Fruit fly (Drosophila melanogaster) whole organism, embryonic: ENCODE measurements around the gene CG14636.

Experiments
- Ada2b ChIP-seq: fragments of 200-800 bp; sonication (Bioruptor generic); IDR thresholded peaks from 2 replicates; pipeline ENCODE4 v1.3.6; 2022; ENCODE audit warnings: missing biosample characterization, missing genetic modification characterization
- C15 ChIP-seq: fragments of 200-800 bp; sonication (Bioruptor generic); IDR thresholded peaks from 3 replicates; pipeline ENCODE4 v1.3.6; 2022; ENCODE audit warnings: missing biosample characterization, missing genetic modification characterization
- CG10321 ChIP-seq: fragments of 200-800 bp; sonication (Bioruptor generic); IDR thresholded peaks from 2 replicates; pipeline ENCODE4 v1.3.6; 2022; ENCODE audit warnings: missing biosample characterization, missing genetic modification characterization
- CG10366 ChIP-seq: fragments of 200-800 bp; sonication (Bioruptor generic); IDR thresholded peaks from 2 replicates; pipeline ENCODE4 v1.3.6; 2022; ENCODE audit warnings: missing biosample characterization, missing genetic modification characterization
- CG11247 ChIP-seq: fragments of 200-800 bp; sonication (Bioruptor generic); IDR thresholded peaks from 2 replicates; pipeline ENCODE4 v1.3.6; 2022; ENCODE audit warnings: missing biosample characterization, missing genetic modification characterization
- CG12659 ChIP-seq: fragments of 200-800 bp; sonication (Bioruptor generic); optimal IDR thresholded peaks from 3 replicates; lab custom pipeline; 2017; ENCODE audit warnings: mild to moderate bottlenecking, missing biosample characterization, missing genetic modification reagents, missing genetic modification characterization
- CG13123 ChIP-seq: fragments of 200-800 bp; sonication (Bioruptor generic); optimal IDR thresholded peaks from 2 replicates; lab custom pipeline; 2016; ENCODE audit warnings: missing biosample characterization, missing genetic modification characterization
- CG16779 ChIP-seq: fragments of 200-800 bp; sonication (Bioruptor generic); IDR thresholded peaks from 2 replicates; pipeline ENCODE4 v1.3.6; 2022; ENCODE audit warnings: missing biosample characterization, missing genetic modification characterization
- CG17912 ChIP-seq: fragments of 200-800 bp; sonication (Bioruptor generic); optimal IDR thresholded peaks from 2 replicates; lab custom pipeline; 2018; ENCODE audit warnings: missing biosample characterization, mild to moderate bottlenecking, missing genetic modification characterization
- CG18764 ChIP-seq: fragments of 200-800 bp; sonication (Bioruptor generic); optimal IDR thresholded peaks from 3 replicates; lab custom pipeline; 2016; ENCODE audit warnings: missing biosample characterization, missing genetic modification characterization
- CG2199 ChIP-seq: fragments of 200-800 bp; sonication (Bioruptor generic); IDR thresholded peaks from 3 replicates; pipeline ENCODE4 v1.3.6; 2022; ENCODE audit warnings: missing biosample characterization, missing genetic modification characterization
- CG30403 ChIP-seq: fragments of 200-800 bp; sonication (Bioruptor generic); optimal IDR thresholded peaks from 3 replicates; lab custom pipeline; 2016; ENCODE audit warnings: missing biosample characterization, missing genetic modification characterization
- CG30431 ChIP-seq: fragments of 200-800 bp; sonication (Bioruptor generic); optimal IDR thresholded peaks from 2 replicates; lab custom pipeline; 2017; ENCODE audit warnings: missing biosample characterization, missing genetic modification characterization
- CG3065 ChIP-seq: fragments of 200-800 bp; sonication (Bioruptor generic); optimal IDR thresholded peaks from 2 replicates; lab custom pipeline; 2016; ENCODE audit warnings: missing biosample characterization, missing genetic modification characterization
- CG3995 ChIP-seq: fragments of 200-800 bp; sonication (Bioruptor generic); optimal IDR thresholded peaks from 3 replicates; lab custom pipeline; 2016; ENCODE audit warnings: missing biosample characterization, missing genetic modification characterization
- CG6813 ChIP-seq: fragments of 200-800 bp; sonication (Bioruptor generic); optimal IDR thresholded peaks from 2 replicates; lab custom pipeline; 2017; ENCODE audit warnings: missing biosample characterization, missing genetic modification characterization, mild to moderate bottlenecking, moderate library complexity, missing genetic modification reagents
- CG7271 ChIP-seq: fragments of 200-800 bp; sonication (Bioruptor generic); optimal IDR thresholded peaks from 2 replicates; lab custom pipeline; 2018; ENCODE audit warnings: missing biosample characterization, mild to moderate bottlenecking, missing genetic modification characterization, moderate library complexity
- CG8388 ChIP-seq: fragments of 200-800 bp; sonication (Bioruptor generic); optimal IDR thresholded peaks from 2 replicates; lab custom pipeline; 2019; ENCODE audit warnings: missing biosample characterization, mild to moderate bottlenecking, missing genetic modification characterization, moderate library complexity
- CG9727 ChIP-seq: fragments of 200-800 bp; sonication (Bioruptor generic); optimal IDR thresholded peaks from 3 replicates; lab custom pipeline; 2017; ENCODE audit warnings: missing biosample characterization, mild to moderate bottlenecking, missing genetic modification characterization
- Dfd ChIP-seq, 2 experiments: fragments of >200 bp; optimal IDR thresholded peaks; 2 replicates each; lab custom pipeline; 2017; ENCODE audit warnings: missing biosample characterization in 2 of 2, missing genetic modification characterization in 2 of 2
- Dp ChIP-seq: fragments of 200-800 bp; sonication (Bioruptor generic); optimal IDR thresholded peaks from 2 replicates; lab custom pipeline; 2018; ENCODE audit warnings: missing biosample characterization, mild to moderate bottlenecking, missing genetic modification characterization, moderate library complexity
- Dref ChIP-seq: fragments of 200-800 bp; sonication (Bioruptor generic); IDR thresholded peaks from 2 replicates; pipeline ENCODE4 v1.3.6; 2022; ENCODE audit warnings: missing biosample characterization, missing genetic modification characterization
- E2f1 ChIP-seq: fragments of 200-800 bp; sonication (Bioruptor generic); IDR thresholded peaks from 2 replicates; pipeline ENCODE4 v1.3.6; 2022; ENCODE audit warnings: missing biosample characterization, missing genetic modification characterization
- HLH54F ChIP-seq: fragments of 200-800 bp; sonication (Bioruptor generic); optimal IDR thresholded peaks from 3 replicates; lab custom pipeline; 2016; ENCODE audit warnings: missing biosample characterization, missing genetic modification characterization
- Hey ChIP-seq: fragments of 200-800 bp; sonication (Bioruptor generic); optimal IDR thresholded peaks from 3 replicates; lab custom pipeline; 2018; ENCODE audit warnings: missing biosample characterization, mild to moderate bottlenecking, missing genetic modification characterization
- Hr3 ChIP-seq: fragments of 200-800 bp; sonication (Bioruptor generic); optimal IDR thresholded peaks from 3 replicates; lab custom pipeline; 2016; ENCODE audit warnings: missing biosample characterization, missing genetic modification characterization
- MBD-R2 ChIP-seq: fragments of 200-800 bp; sonication (Bioruptor generic); IDR thresholded peaks from 2 replicates; pipeline ENCODE4 v1.3.6; 2022; ENCODE audit warnings: missing biosample characterization, missing genetic modification characterization
- Meics ChIP-seq: fragments of 200-800 bp; sonication (Bioruptor generic); optimal IDR thresholded peaks from 2 replicates; lab custom pipeline; 2017; ENCODE audit warnings: missing biosample characterization, mild to moderate bottlenecking, missing genetic modification characterization
- NC2β ChIP-seq: fragments of 200-800 bp; sonication (Bioruptor generic); optimal IDR thresholded peaks from 2 replicates; lab custom pipeline; 2016; ENCODE audit warnings: missing biosample characterization, missing genetic modification characterization
- NFAT ChIP-seq: fragments of 200-800 bp; sonication (Bioruptor generic); IDR thresholded peaks from 2 replicates; pipeline ENCODE4 v1.3.6; 2022; ENCODE audit warnings: missing biosample characterization, missing genetic modification characterization
- TFAM ChIP-seq: fragments of 200-800 bp; sonication (Bioruptor generic); optimal IDR thresholded peaks from 2 replicates; lab custom pipeline; 2017; ENCODE audit warnings: missing biosample characterization, missing genetic modification characterization, inconsistent platforms
- ac ChIP-seq: fragments of 200-800 bp; sonication (Bioruptor generic); optimal IDR thresholded peaks from 3 replicates; lab custom pipeline; 2017; ENCODE audit warnings: missing biosample characterization, mild to moderate bottlenecking, missing genetic modification characterization
- ash1 ChIP-seq: fragments of 200-800 bp; sonication (Bioruptor generic); optimal IDR thresholded peaks from 2 replicates; lab custom pipeline; 2018; ENCODE audit warnings: missing biosample characterization, mild to moderate bottlenecking, missing genetic modification characterization
- br ChIP-seq: fragments of >200 bp; optimal IDR thresholded peaks from 2 replicates; lab custom pipeline; 2017
- cad ChIP-seq: fragments of >200 bp; optimal IDR thresholded peaks from 2 replicates; lab custom pipeline; 2017; ENCODE audit warnings: missing biosample characterization, missing genetic modification characterization
- da ChIP-seq: fragments of 200-800 bp; sonication (Bioruptor generic); optimal IDR thresholded peaks from 2 replicates; lab custom pipeline; 2016; ENCODE audit warnings: missing biosample characterization, missing genetic modification characterization
- dati ChIP-seq: fragments of 200-800 bp; sonication (Bioruptor generic); IDR thresholded peaks from 2 replicates; pipeline ENCODE4 v1.3.6; 2022; ENCODE audit warnings: missing biosample characterization, missing genetic modification characterization
- disco-r ChIP-seq: fragments of 200-800 bp; sonication (Bioruptor generic); optimal IDR thresholded peaks from 2 replicates; lab custom pipeline; 2016; ENCODE audit warnings: missing biosample characterization, missing genetic modification characterization
- dpn ChIP-seq, 2 experiments: fragments of 200-800 bp; sonication (Bioruptor generic); optimal IDR thresholded peaks; 3 replicates each; lab custom pipeline; 2016; ENCODE audit warnings: missing biosample characterization in 2 of 2, missing genetic modification characterization in 2 of 2
- emc ChIP-seq: fragments of 200-800 bp; sonication (Bioruptor generic); optimal IDR thresholded peaks from 2 replicates; lab custom pipeline; 2016; ENCODE audit warnings: missing biosample characterization, missing genetic modification characterization
- fd3F ChIP-seq: fragments of 200-800 bp; sonication (Bioruptor generic); optimal IDR thresholded peaks from 2 replicates; lab custom pipeline; 2018; ENCODE audit warnings: missing biosample characterization, mild to moderate bottlenecking, missing genetic modification characterization, moderate library complexity
- fu2 ChIP-seq: fragments of 200-800 bp; sonication (Bioruptor generic); optimal IDR thresholded peaks from 2 replicates; lab custom pipeline; 2016; ENCODE audit warnings: missing biosample characterization, missing genetic modification characterization
- gce ChIP-seq: fragments of 200-800 bp; sonication (Bioruptor generic); IDR thresholded peaks from 3 replicates; pipeline ENCODE4 v1.3.6; 2022; ENCODE audit warnings: missing biosample characterization, missing genetic modification characterization
- hbn ChIP-seq: fragments of 200-800 bp; sonication (Bioruptor generic); IDR thresholded peaks from 2 replicates; pipeline ENCODE4 v1.3.6; 2022; ENCODE audit warnings: missing biosample characterization, missing genetic modification characterization; ENCODE audit not compliant: partially characterized antibody
- insv ChIP-seq, 2 experiments: fragments of 200-800 bp; sonication (Bioruptor generic); optimal IDR thresholded peaks; 3 replicates each; lab custom pipeline; 2016 to 2018; ENCODE audit warnings: missing biosample characterization in 2 of 2, missing genetic modification characterization in 2 of 2
- pfk ChIP-seq: fragments of 200-800 bp; sonication (Bioruptor generic); optimal IDR thresholded peaks from 2 replicates; lab custom pipeline; 2018; ENCODE audit warnings: missing biosample characterization, mild to moderate bottlenecking, missing genetic modification characterization, moderate library complexity
- pum ChIP-seq: fragments of 200-800 bp; sonication (Bioruptor generic); optimal IDR thresholded peaks from 2 replicates; lab custom pipeline; 2016; ENCODE audit warnings: missing biosample characterization, missing genetic modification characterization
- ranshi ChIP-seq: fragments of 200-800 bp; sonication (Bioruptor generic); IDR thresholded peaks from 2 replicates; pipeline ENCODE4 v1.3.6; 2022; ENCODE audit warnings: missing biosample characterization, missing genetic modification characterization
- stwl ChIP-seq: fragments of 200-800 bp; sonication (Bioruptor generic); optimal IDR thresholded peaks from 3 replicates; lab custom pipeline; 2018; ENCODE audit warnings: missing biosample characterization, mild to moderate bottlenecking, missing genetic modification characterization, moderate library complexity
- tap ChIP-seq: fragments of 200-800 bp; optimal IDR thresholded peaks from 3 replicates; lab custom pipeline; 2019; ENCODE audit warnings: missing biosample characterization, mild to moderate bottlenecking, missing genetic modification characterization, moderate library complexity
- ttk ChIP-seq: fragments of 200-800 bp; sonication (Bioruptor generic); IDR thresholded peaks from 2 replicates; pipeline ENCODE4 v2.1.2; 2022; ENCODE audit warnings: missing biosample characterization, missing genetic modification characterization
- wor ChIP-seq: fragments of 200-800 bp; sonication (Bioruptor generic); IDR thresholded peaks from 2 replicates; pipeline ENCODE4 v1.3.6; 2022; ENCODE audit warnings: missing biosample characterization, missing genetic modification characterization
- zfh2 ChIP-seq: fragments of 200-800 bp; sonication (Bioruptor generic); optimal IDR thresholded peaks from 2 replicates; lab custom pipeline; 2016; ENCODE audit warnings: missing biosample characterization, missing genetic modification characterization

Gene CG14636

DNA sequence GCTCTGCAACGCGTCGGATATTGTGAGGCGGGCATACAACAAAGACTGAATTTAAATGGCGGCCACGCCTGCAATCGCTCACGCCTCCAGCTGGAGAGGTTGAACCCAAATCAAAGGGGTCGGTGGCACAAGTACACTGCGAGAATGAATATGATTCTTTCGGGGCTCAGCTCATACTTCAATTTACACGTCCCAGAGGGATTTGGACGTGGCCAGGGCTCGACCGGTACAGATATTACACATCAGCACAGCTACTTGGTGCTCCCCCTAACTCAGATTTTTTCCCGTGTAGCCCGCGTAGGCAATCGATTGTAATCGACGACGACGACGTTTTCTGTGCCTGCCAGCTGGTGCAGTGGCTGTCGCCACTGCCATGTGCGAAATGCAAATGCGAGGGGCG is 1.1 kb downstream of the CG14636 start (continued):
- peak; percentile 80 for TF ChIP-seq wor (GFP tag; lab: Robert Waterston, UW)
- TF ChIP-seq hbn (GFP tag; lab: Robert Waterston, UW), result no peak
- TF ChIP-seq Meics (GFP tag; lab: Kevin White, UChicago), result peak; percentile 57
- peak; percentile 31 for TF ChIP-seq MBD-R2
- TF ChIP-seq fu2 (GFP tag; lab: Kevin White, UChicago), result peak; percentile 61
- TF ChIP-seq Dref, result no peak
- TF ChIP-seq CG3065 (GFP tag; lab: Kevin White, UChicago), result no peak
- TF ChIP-seq Dfd (GFP tag; optimal IDR thresholded peaks at IDR 0.05; lab: Kevin White, UChicago), result no peak
- TF ChIP-seq CG2199 (GFP tag; lab: Robert Waterston, UW), result peak; percentile 65; the same call in 1 of the 3 replicates
- TF ChIP-seq pfk (GFP tag; lab: Kevin White, UChicago), result no peak
- TF ChIP-seq dati (GFP tag; lab: Robert Waterston, UW), result peak; percentile 77
- TF ChIP-seq da (GFP tag; lab: Kevin White, UChicago), result no peak
- peak; percentile 54 for TF ChIP-seq fd3F (GFP tag; lab: Kevin White, UChicago)
- no peak for TF ChIP-seq br (lab: Kevin White, UChicago)
- TF ChIP-seq ranshi (GFP tag; lab: Robert Waterston, UW), result peak; percentile 90
- TF ChIP-seq disco-r (GFP tag; lab: Kevin White, UChicago), result peak; percentile 11
- peak; percentile 91 for TF ChIP-seq CG10366 (GFP tag; lab: Robert Waterston, UW)
- peak; percentile 73 for TF ChIP-seq CG30431 (GFP tag; lab: Kevin White, UChicago)
- peak; percentile 76 for TF ChIP-seq pum (GFP tag; lab: Kevin White, UChicago)
- TF ChIP-seq ac (GFP tag; lab: Kevin White, UChicago), result no peak
- TF ChIP-seq gce (GFP tag; lab: Robert Waterston, UW), result peak; percentile 89
- no peak for TF ChIP-seq Dp
- TF ChIP-seq CG12659 (GFP tag; lab: Kevin White, UChicago), result peak; percentile 76
- peak; percentile 69 for TF ChIP-seq CG30403 (GFP tag; lab: Kevin White, UChicago)
- TF ChIP-seq zfh2 (GFP tag; lab: Kevin White, UChicago), result peak; percentile 12
- TF ChIP-seq Hey (tag; lab: Kevin White, UChicago), result peak; percentile 16
- TF ChIP-seq tap (tag; lab: Kevin White, UChicago), result peak; percentile 75
- TF ChIP-seq CG7271 (tag; lab: Kevin White, UChicago), result no peak
- TF ChIP-seq insv (GFP tag; optimal IDR thresholded peaks at IDR 0.05; lab: Kevin White, UChicago), result no peak
- peak; percentile 63 for TF ChIP-seq CG6813
- TF ChIP-seq Hr3 (GFP tag; lab: Kevin White, UChicago), result peak; percentile 70
- peak; percentile 94 for TF ChIP-seq ttk
- peak; percentile 47 for TF ChIP-seq CG9727 (GFP tag; lab: Kevin White, UChicago)
- TF ChIP-seq E2f1, result peak; percentile 87
- peak; percentile 58 to 86 for TF ChIP-seq dpn (GFP tag; optimal IDR thresholded peaks at IDR 0.05; lab: Kevin White, UChicago)
- no peak for TF ChIP-seq CG17912 (GFP tag; lab: Kevin White, UChicago)
- peak; percentile 45; the same call in 1 of the 3 replicates for TF ChIP-seq C15 (GFP tag; lab: Robert Waterston, UW)
- TF ChIP-seq Ada2b (GFP tag; lab: Robert Waterston, UW), result peak; percentile 91
- TF ChIP-seq CG10321 (GFP tag; lab: Robert Waterston, UW), result peak; percentile 66
- TF ChIP-seq NC2β (GFP tag; lab: Kevin White, UChicago), result peak; percentile 58
- peak; percentile 29 for TF ChIP-seq emc (GFP tag; lab: Kevin White, UChicago)
- TF ChIP-seq CG8388 (GFP tag; lab: Kevin White, UChicago), result peak; percentile 62
- TF ChIP-seq NFAT (GFP tag; lab: Robert Waterston, UW), result peak; percentile 68
- no peak for TF ChIP-seq stwl (tag; lab: Kevin White, UChicago)
- no peak for TF ChIP-seq cad
- TF ChIP-seq CG11247 (GFP tag; lab: Robert Waterston, UW), result peak; percentile 83
- TF ChIP-seq CG3995 (GFP tag; lab: Kevin White, UChicago), result no peak
- no peak for TF ChIP-seq ash1 (GFP tag; lab: Kevin White, UChicago)
- TF ChIP-seq CG13123 (GFP tag; lab: Kevin White, UChicago), result peak; percentile 26
- peak; percentile 14 for TF ChIP-seq TFAM (GFP tag; lab: Kevin White, UChicago)
- TF ChIP-seq HLH54F (GFP tag; lab: Kevin White, UChicago), result peak; percentile 68
- 0 out of 2 replicates have a peak, but pooled peaks have one; percentile 51 for TF ChIP-seq CG16779 (GFP tag; lab: Robert Waterston, UW)
- peak; percentile 60 for TF ChIP-seq CG18764 (GFP tag; lab: Kevin White, UChicago)
